Worm (Caenorhabditis elegans) whole organism, L1 larva: ENCODE data around the gene best-19.

Experiments
- C16A3.4 ChIP-seq: fragments of 150-350 bp; optimal IDR thresholded peaks from 2 replicates; lab custom pipeline; 2014; ENCODE audit warnings: missing biosample characterization, missing genetic modification characterization
- Y116A8C.19 ChIP-seq: sonication (generic microtip); optimal IDR thresholded peaks from 2 replicates; lab custom pipeline; 2016; ENCODE audit warnings: missing compliant biosample characterization, missing genetic modification characterization, borderline replicate concordance
- aly-2 ChIP-seq: fragments of 150-350 bp; optimal IDR thresholded peaks from 2 replicates; lab custom pipeline; 2014; ENCODE audit warnings: missing biosample characterization, missing genetic modification characterization
- ama-1 ChIP-seq: fragments of 150-350 bp; optimal IDR thresholded peaks from 2 replicates; lab custom pipeline; 2014
- blmp-1 ChIP-seq: fragments of 150-350 bp; optimal IDR thresholded peaks from 2 replicates; lab custom pipeline; 2014; ENCODE audit warnings: missing biosample characterization, missing genetic modification characterization
- ceh-63 ChIP-seq: fragments of 200-800 bp; sonication (Bioruptor generic); optimal IDR thresholded peaks from 2 replicates; lab custom pipeline; 2018; ENCODE audit warnings: mild to moderate bottlenecking, missing genetic modification characterization, missing compliant biosample characterization
- ceh-8 ChIP-seq: fragments of 200-800 bp; sonication (Bioruptor generic); optimal IDR thresholded peaks from 2 replicates; lab custom pipeline; 2018; ENCODE audit warnings: mild to moderate bottlenecking, missing genetic modification characterization, moderate library complexity, missing compliant biosample characterization
- ceh-82 ChIP-seq, 3 experiments: fragments of 150-350 bp in 1 of 3; sonication (generic microtip) in 2 of 3; optimal IDR thresholded peaks; 2 replicates each; lab custom pipeline; 2014 to 2017; ENCODE audit warnings: missing biosample characterization in 3 of 3, missing genetic modification characterization in 3 of 3
- ceh-88 ChIP-seq: fragments of 200-800 bp; sonication (Bioruptor generic); IDR thresholded peaks from 2 replicates; pipeline ENCODE4 v1.3.6; 2022; ENCODE audit warnings: missing genetic modification characterization, missing compliant biosample characterization
- dpl-1 ChIP-seq, 3 experiments: fragments of 150-350 bp in 2 of 3; sonication (generic microtip) in 1 of 3; optimal IDR thresholded peaks; 2 replicates each; lab custom pipeline; 2014 to 2017; ENCODE audit warnings: missing biosample characterization in 3 of 3, missing genetic modification characterization in 3 of 3, missing genetic modification reagents in 3 of 3
- dsc-1 ChIP-seq: sonication (generic microtip); optimal IDR thresholded peaks from 2 replicates; lab custom pipeline; 2016; ENCODE audit warnings: mild to moderate bottlenecking, missing genetic modification characterization, missing compliant biosample characterization
- efl-1 ChIP-seq, 4 experiments: fragments of 150-350 bp; optimal IDR thresholded peaks in 3 of 4; peaks in 1 of 4; 1 replicate in 1 of 4; 2 replicates in 3 of 4; lab custom pipeline; 2014; ENCODE audit warnings: missing biosample characterization in 2 of 4, missing genetic modification characterization in 2 of 4, missing genetic modification reagents in 2 of 4
- egl-13 ChIP-seq: sonication (generic microtip); optimal IDR thresholded peaks from 2 replicates; lab custom pipeline; 2016; ENCODE audit warnings: missing genotype, missing genetic modification reagents, missing genetic modification characterization, missing compliant biosample characterization
- egl-27 ChIP-seq, 2 experiments: fragments of 150-350 bp in 1 of 2; sonication (generic microtip); optimal IDR thresholded peaks; 3 replicates each; lab custom pipeline; 2017 to 2018; ENCODE audit warnings: missing biosample characterization in 2 of 2, missing genetic modification characterization in 2 of 2, missing genetic modification reagents in 2 of 2
- fkh-10 ChIP-seq: sonication (generic microtip); optimal IDR thresholded peaks from 2 replicates; lab custom pipeline; 2017; ENCODE audit warnings: missing biosample characterization, missing genetic modification reagents, missing genetic modification characterization
- grh-1 ChIP-seq: fragments of 200-800 bp; sonication (Bioruptor generic); IDR thresholded peaks from 2 replicates; pipeline ENCODE4 v1.3.6; 2022; ENCODE audit warnings: missing genetic modification reagents, missing genetic modification characterization, missing compliant biosample characterization
- hlh-4 ChIP-seq: sonication (generic microtip); optimal IDR thresholded peaks from 2 replicates; lab custom pipeline; 2016; ENCODE audit warnings: mild to moderate bottlenecking, missing genetic modification characterization, missing compliant biosample characterization
- irx-1 ChIP-seq: sonication (generic microtip); optimal IDR thresholded peaks from 2 replicates; lab custom pipeline; 2016; ENCODE audit warnings: missing genetic modification characterization, missing compliant biosample characterization
- isw-1 ChIP-seq: fragments of 200-800 bp; sonication (Bioruptor generic); IDR thresholded peaks from 2 replicates; pipeline ENCODE4 v1.3.6; 2022; ENCODE audit warnings: missing genetic modification characterization, missing compliant biosample characterization
- jun-1 ChIP-seq: fragments of 150-350 bp; optimal IDR thresholded peaks from 2 replicates; lab custom pipeline; 2014; ENCODE audit warnings: missing biosample characterization, missing genetic modification reagents, missing genetic modification characterization
- lin-13 ChIP-seq: fragments of 150-350 bp; optimal IDR thresholded peaks from 2 replicates; lab custom pipeline; 2014; ENCODE audit warnings: missing biosample characterization, missing genetic modification reagents, missing genetic modification characterization
- lin-14 ChIP-seq: fragments of 200-800 bp; sonication (Bioruptor generic); optimal IDR thresholded peaks from 2 replicates; lab custom pipeline; 2018; ENCODE audit warnings: mild to moderate bottlenecking, missing genetic modification characterization, moderate library complexity, missing compliant biosample characterization
- lin-15B ChIP-seq: fragments of 150-350 bp; sonication (generic microtip); optimal IDR thresholded peaks from 3 replicates; lab custom pipeline; 2014; ENCODE audit warnings: missing biosample characterization, missing genetic modification characterization
- lin-35 ChIP-seq, 2 experiments: fragments of 150-350 bp; optimal IDR thresholded peaks; 2 replicates each; lab custom pipeline; 2014; ENCODE audit warnings: missing biosample characterization in 2 of 2, missing genetic modification characterization in 2 of 2, missing genetic modification reagents in 2 of 2
- lin-39 ChIP-seq: fragments of 150-350 bp; optimal IDR thresholded peaks from 2 replicates; lab custom pipeline; 2014; ENCODE audit warnings: missing biosample characterization, missing genetic modification reagents, missing genetic modification characterization
- lir-3 ChIP-seq: sonication (generic microtip); optimal IDR thresholded peaks from 2 replicates; lab custom pipeline; 2016; ENCODE audit warnings: mild to moderate bottlenecking, missing genetic modification characterization, moderate library complexity, missing compliant biosample characterization; ENCODE audit not compliant: poor library complexity
- lsy-2 ChIP-seq, 2 experiments: fragments of 150-350 bp; optimal IDR thresholded peaks; 2 replicates each; lab custom pipeline; 2014; ENCODE audit warnings: missing biosample characterization in 2 of 2, missing genetic modification characterization in 2 of 2
- mep-1 ChIP-seq: fragments of 150-350 bp; optimal IDR thresholded peaks from 2 replicates; lab custom pipeline; 2014; ENCODE audit warnings: missing biosample characterization, missing genetic modification characterization
- nhr-19 ChIP-seq: fragments of 200-800 bp; sonication (Bioruptor generic); conservative IDR thresholded peaks from 2 replicates; pipeline ENCODE4 v1.3.6; 2022; ENCODE audit warnings: missing genetic modification characterization, missing compliant biosample characterization
- nhr-20 ChIP-seq: sonication (generic microtip); optimal IDR thresholded peaks from 2 replicates; lab custom pipeline; 2016; ENCODE audit warnings: mild to moderate bottlenecking, missing genetic modification characterization, missing compliant biosample characterization
- nhr-28 ChIP-seq: fragments of 150-350 bp; optimal IDR thresholded peaks from 2 replicates; lab custom pipeline; 2014; ENCODE audit warnings: missing biosample characterization, missing genetic modification characterization
- nhr-47 ChIP-seq: sonication (generic microtip); optimal IDR thresholded peaks from 2 replicates; lab custom pipeline; 2016; ENCODE audit warnings: mild to moderate bottlenecking, missing genetic modification characterization, moderate library complexity, missing compliant biosample characterization
- nhr-71 ChIP-seq: sonication (generic microtip); optimal IDR thresholded peaks from 2 replicates; lab custom pipeline; 2016; ENCODE audit warnings: mild to moderate bottlenecking, missing genetic modification characterization, moderate library complexity, missing compliant biosample characterization
- nhr-76 ChIP-seq: sonication (generic microtip); optimal IDR thresholded peaks from 2 replicates; lab custom pipeline; 2017; ENCODE audit warnings: missing biosample characterization, missing genetic modification characterization
- nhr-85 ChIP-seq: sonication (generic microtip); peaks from one replicate; lab custom pipeline; 2016; ENCODE audit warnings: missing genetic modification characterization, inconsistent platforms, missing compliant biosample characterization
- nhr-90 ChIP-seq: sonication (generic microtip); optimal IDR thresholded peaks from 2 replicates; lab custom pipeline; 2016; ENCODE audit warnings: mild to moderate bottlenecking, missing genetic modification characterization, missing compliant biosample characterization; ENCODE audit not compliant: poor library complexity
- pax-3 ChIP-seq: fragments of 200-800 bp; sonication (Bioruptor generic); optimal IDR thresholded peaks from 2 replicates; lab custom pipeline; 2018; ENCODE audit warnings: mild to moderate bottlenecking, missing genetic modification characterization, moderate library complexity, missing compliant biosample characterization
- rnt-1 ChIP-seq: sonication (generic microtip); optimal IDR thresholded peaks from 2 replicates; lab custom pipeline; 2016; ENCODE audit warnings: mild to moderate bottlenecking, missing genetic modification characterization, moderate library complexity, missing compliant biosample characterization
- snpc-4 ChIP-seq: fragments of 150-350 bp; optimal IDR thresholded peaks from 2 replicates; lab custom pipeline; 2014; ENCODE audit warnings: missing biosample characterization, missing genetic modification characterization
- snu-23 ChIP-seq: sonication (generic microtip); optimal IDR thresholded peaks from 2 replicates; lab custom pipeline; 2016; ENCODE audit warnings: missing genetic modification characterization, missing compliant biosample characterization
- tbx-2 ChIP-seq: sonication (generic microtip); optimal IDR thresholded peaks from 2 replicates; lab custom pipeline; 2016; ENCODE audit warnings: missing genetic modification characterization, missing compliant biosample characterization
- unc-130 ChIP-seq: fragments of 150-350 bp; optimal IDR thresholded peaks from 2 replicates; lab custom pipeline; 2017; ENCODE audit warnings: missing biosample characterization, missing genetic modification characterization, inconsistent platforms
- unc-30 ChIP-seq: sonication (generic microtip); optimal IDR thresholded peaks from 2 replicates; lab custom pipeline; 2017; ENCODE audit warnings: missing biosample characterization, missing genetic modification characterization
- unc-86 ChIP-seq: sonication (generic microtip); optimal IDR thresholded peaks from 2 replicates; lab custom pipeline; 2016; ENCODE audit warnings: missing genetic modification characterization, missing compliant biosample characterization
- ztf-11 ChIP-seq, 2 experiments: sonication (generic microtip); optimal IDR thresholded peaks; 2 replicates each; lab custom pipeline; 2016 to 2017; ENCODE audit warnings: missing genetic modification characterization in 2 of 2, missing biosample characterization in 1 of 2, missing compliant biosample characterization in 1 of 2
- ztf-4 ChIP-seq: fragments of 150-350 bp; optimal IDR thresholded peaks from 2 replicates; lab custom pipeline; 2014; ENCODE audit warnings: missing biosample characterization, missing genetic modification characterization

The best-19 gene

DNA sequence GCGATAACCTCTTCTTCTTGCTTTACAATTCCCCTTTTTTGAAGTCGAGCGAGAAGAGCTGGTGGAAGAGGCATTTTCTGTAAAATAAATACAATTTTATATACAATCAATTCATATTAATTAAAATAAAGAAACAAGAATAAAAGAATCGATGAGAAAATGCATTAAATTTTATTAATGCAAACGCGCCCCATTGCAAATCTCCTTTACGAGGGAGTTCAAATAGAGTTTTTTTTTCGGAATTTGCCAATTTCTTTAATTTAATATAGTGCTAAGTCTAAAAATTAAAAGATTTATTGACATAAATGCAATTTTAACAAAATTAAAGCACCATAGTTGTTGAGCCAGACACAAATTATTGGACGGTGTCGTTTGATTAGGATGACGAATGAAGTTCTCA lies 21.8 kb upstream of the best-19 start, which contains the start of gene pqbp-1.1 (continued):
- TF ChIP-seq hlh-4 = no peak
- TF ChIP-seq jun-1 (tag; lab: Kevin White, UChicago) = peak; percentile 3
- peak; percentile 59 for TF ChIP-seq tbx-2 (tag; lab: Kevin White, UChicago)
- TF ChIP-seq nhr-20 (tag; lab: Kevin White, UChicago) = peak; percentile 58
- TF ChIP-seq C16A3.4 (tag; lab: Kevin White, UChicago) = peak; percentile 58
- TF ChIP-seq nhr-90 (tag; lab: Kevin White, UChicago) = peak; percentile 59
- TF ChIP-seq fkh-10 (GFP tag; lab: Kevin White, UChicago) = peak; percentile 42
- TF ChIP-seq ceh-8 (GFP tag; lab: Kevin White, UChicago) = no peak
- peak; percentile 50 for TF ChIP-seq nhr-85 (tag; lab: Kevin White, UChicago)
- peak; percentile 75 for TF ChIP-seq nhr-71
- TF ChIP-seq efl-1 (optimal IDR thresholded peaks at IDR 0.05; lab: Kevin White, UChicago) = peak; percentile 69 to 94
- peak; percentile 95 to 99 for TF ChIP-seq efl-1 (GFP tag; optimal IDR thresholded peaks at IDR 0.05 in 1 of 2; lab: Kevin White, UChicago)
- TF ChIP-seq mep-1 = peak; percentile 66
- TF ChIP-seq rnt-1 (tag; lab: Kevin White, UChicago) = peak; percentile 18
- TF ChIP-seq lin-35 (GFP tag; optimal IDR thresholded peaks at IDR 0.05; lab: Kevin White, UChicago) = peak; percentile 95 to 97
- peak; percentile 77 for TF ChIP-seq nhr-47 (tag; lab: Kevin White, UChicago)
- TF ChIP-seq ztf-4 (tag; lab: Kevin White, UChicago) = no peak

DNA sequence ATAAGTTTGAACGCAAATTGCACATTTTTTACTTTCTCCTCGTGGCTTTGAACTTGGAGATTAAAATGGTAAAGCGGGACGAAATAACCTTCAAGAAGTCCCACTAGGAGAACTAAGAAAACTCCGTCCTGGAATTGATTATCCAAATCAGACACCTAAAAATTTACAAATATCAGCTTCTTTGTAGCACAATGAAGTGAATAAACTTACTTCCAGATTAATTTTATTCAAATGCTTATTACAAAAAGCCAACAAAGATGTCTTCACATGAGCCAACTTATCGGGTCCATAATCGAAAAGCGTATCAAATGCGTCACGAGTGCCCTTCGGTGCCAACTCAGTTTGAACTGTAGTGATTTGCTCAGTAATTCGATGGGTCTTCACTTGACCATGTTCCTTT lies 21.0 kb upstream of the best-19 start:
- TF ChIP-seq ceh-88 (GFP tag; lab: Robert Waterston, UW) (no peak), snu-23 (GFP tag; lab: Kevin White, UChicago) (no peak), efl-1 (optimal IDR thresholded peaks at IDR 0.05; lab: Kevin White, UChicago) (no peak), efl-1 (GFP tag; optimal IDR thresholded peaks at IDR 0.05 in 1 of 2; lab: Kevin White, UChicago) (peak in 1 of 2 experiments; percentile 91), ceh-82 (tag; optimal IDR thresholded peaks at IDR 0.05; lab: Kevin White, UChicago) (no peak), lin-39 (tag; lab: Kevin White, UChicago) (no peak)

DNA sequence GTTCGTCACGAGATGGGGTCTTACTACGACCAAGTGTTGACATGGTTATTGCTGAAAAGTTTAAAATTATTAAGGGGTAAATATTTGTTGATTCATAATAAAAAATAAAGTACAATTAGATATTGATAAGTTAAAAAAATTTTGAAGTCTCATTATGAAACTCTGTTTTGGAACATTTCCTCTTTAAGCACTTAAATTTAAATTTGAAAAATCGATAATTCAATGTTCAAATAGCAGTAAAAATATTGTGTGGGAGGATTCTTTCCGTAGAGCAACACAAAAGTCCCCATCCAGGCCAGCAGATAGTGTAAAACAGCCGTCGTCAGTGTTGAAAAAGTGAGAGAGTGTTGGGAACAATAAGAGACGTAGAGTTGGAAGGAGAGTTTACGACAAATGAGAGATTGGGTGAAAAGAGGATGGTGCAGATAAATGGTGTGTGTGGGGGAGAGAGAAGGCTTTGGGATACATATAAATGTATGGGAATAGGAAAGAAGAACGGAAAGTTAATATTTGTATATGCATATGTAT lies 19.2 kb upstream of the best-19 start, which contains the start of gene pat-6:
Gene pat-6, minus strand, starts transcription at position 51 of the 528 bp plus-strand sequence.
- TF ChIP-seq unc-30 (tag; lab: Kevin White, UChicago) (no peak), hlh-4 (no peak), nhr-76 (tag; lab: Kevin White, UChicago) (no peak), lin-13 (GFP tag; lab: Kevin White, UChicago) (no peak), lsy-2 (tag; optimal IDR thresholded peaks at IDR 0.05; lab: Kevin White, UChicago) (peak in 1 of 2 experiments; percentile 23), isw-1 (GFP tag; lab: Robert Waterston, UW) (no peak), ztf-4 (tag; lab: Kevin White, UChicago) (peak; percentile 45), lir-3 (tag; lab: Kevin White, UChicago) (no peak), blmp-1 (tag; lab: Kevin White, UChicago) (no peak), egl-13 (no peak), lin-15B (no peak), nhr-90 (tag; lab: Kevin White, UChicago) (no peak), nhr-47 (tag; lab: Kevin White, UChicago) (no peak), snpc-4 (no peak), nhr-20 (tag; lab: Kevin White, UChicago) (no peak), irx-1 (tag; lab: Kevin White, UChicago) (no peak), ztf-11 (tag; optimal IDR thresholded peaks at IDR 0.05; lab: Kevin White, UChicago) (no peak), dpl-1 (GFP tag; optimal IDR thresholded peaks at IDR 0.05; lab: Kevin White, UChicago) (peak in 1 of 3 experiments; percentile 39), unc-86 (tag; lab: Kevin White, UChicago) (no peak), lin-14 (GFP tag; lab: Kevin White, UChicago) (peak; percentile 77), ceh-63 (GFP tag; lab: Kevin White, UChicago) (no peak), ceh-88 (GFP tag; lab: Robert Waterston, UW) (no peak), dsc-1 (tag; lab: Kevin White, UChicago) (peak; percentile 58), ceh-8 (GFP tag; lab: Kevin White, UChicago) (no peak), egl-27 (tag; optimal IDR thresholded peaks at IDR 0.05; lab: Kevin White, UChicago) (no peak), nhr-19 (GFP tag; lab: Robert Waterston, UW) (no peak), snu-23 (GFP tag; lab: Kevin White, UChicago) (peak; percentile 58), unc-130 (tag; lab: Kevin White, UChicago) (no peak), Y116A8C.19 (tag; lab: Kevin White, UChicago) (no peak), nhr-28 (tag; lab: Kevin White, UChicago) (no peak), ama-1 (lab: Kevin White, UChicago) (no peak), aly-2 (tag; lab: Kevin White, UChicago) (no peak), rnt-1 (tag; lab: Kevin White, UChicago) (peak; percentile 67), pax-3 (tag; lab: Kevin White, UChicago) (no peak), ceh-82 (tag; optimal IDR thresholded peaks at IDR 0.05; lab: Kevin White, UChicago) (peak in 2 of 3 experiments; percentile 1 to 5), grh-1 (GFP tag; lab: Robert Waterston, UW) (no peak), tbx-2 (tag; lab: Kevin White, UChicago) (no peak)
